Worm (Caenorhabditis elegans) whole organism, midembryonic: Measurements from ENCODE around the gene F26F4.5.

Experiments
- T22C8.4 ChIP-seq: fragments of 200-800 bp; sonication (Bioruptor generic); IDR thresholded peaks from 2 replicates; pipeline ENCODE4 v1.3.6; 2022; ENCODE audit warnings: missing genetic modification characterization, missing compliant biosample characterization
- flt-1 ChIP-seq: fragments of 200-800 bp; sonication (Bioruptor generic); IDR thresholded peaks from 2 replicates; pipeline ENCODE4 v1.3.6; 2022; ENCODE audit warnings: missing genetic modification characterization, missing compliant biosample characterization
- ref-1 ChIP-seq: fragments of 200-800 bp; sonication (Bioruptor generic); conservative IDR thresholded peaks from 2 replicates; pipeline ENCODE4 v1.3.6; 2022; ENCODE audit warnings: missing genetic modification reagents, missing genetic modification characterization, missing compliant biosample characterization
- tab-1 ChIP-seq: fragments of 200-800 bp; sonication (Bioruptor generic); IDR thresholded peaks from 2 replicates; pipeline ENCODE4 v1.3.6; 2022; ENCODE audit warnings: missing genetic modification characterization, missing compliant biosample characterization

DNA sequence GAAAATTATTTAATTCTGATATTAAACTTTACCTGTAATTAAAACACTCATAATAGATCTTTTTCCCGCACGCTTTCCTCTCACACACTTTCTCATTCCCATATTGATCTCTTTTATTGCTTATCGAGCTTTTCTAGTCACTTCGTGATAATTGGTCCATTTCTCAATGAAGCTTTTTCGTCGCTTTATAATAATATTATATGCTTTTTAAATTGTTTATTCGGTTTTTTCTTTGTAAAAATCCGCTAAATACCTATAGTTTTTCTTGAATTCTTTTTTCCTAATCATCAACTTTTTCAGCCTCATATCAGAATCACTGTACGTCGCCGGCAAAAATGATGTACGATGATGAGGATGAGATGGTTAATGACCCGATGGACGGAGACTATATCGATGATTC, 48.2 kb upstream of the F26F4.5 start, which contains the start of gene rpb-2:
- TF ChIP-seq T22C8.4 (GFP tag; lab: Robert Waterston, UW) (no peak), flt-1 (GFP tag; lab: Robert Waterston, UW) (no peak), ref-1 (GFP tag; lab: Robert Waterston, UW) (no peak), tab-1 (GFP tag; lab: Robert Waterston, UW) (no peak)
